Worm (Caenorhabditis elegans) whole organism, L4 larva: Measurements from ENCODE around the gene R09E10.6.

Source experiments
- R02D3.7 ChIP-seq: fragments of 150-350 bp; sonication (generic microtip); optimal IDR thresholded peaks from 3 replicates; lab custom pipeline; 2014; ENCODE audit warnings: missing biosample characterization, missing genetic modification characterization
- ZK546.5 ChIP-seq, 2 experiments: sonication (generic microtip); optimal IDR thresholded peaks; 2 replicates each; lab custom pipeline; 2017; ENCODE audit warnings: missing biosample characterization in 2 of 2, missing genetic modification characterization in 2 of 2
- ceh-28 ChIP-seq: fragments of 150-350 bp; optimal IDR thresholded peaks from 2 replicates; lab custom pipeline; 2014; ENCODE audit warnings: missing biosample characterization, missing genetic modification reagents, missing genetic modification characterization
- ceh-82 ChIP-seq: sonication (generic microtip); optimal IDR thresholded peaks from 2 replicates; lab custom pipeline; 2017; ENCODE audit warnings: missing biosample characterization, missing genetic modification characterization
- egl-27 ChIP-seq: sonication (generic microtip); optimal IDR thresholded peaks from 3 replicates; lab custom pipeline; 2017; ENCODE audit warnings: missing biosample characterization, missing genetic modification reagents, missing genetic modification characterization
- fos-1 ChIP-seq: fragments of 150-350 bp; optimal IDR thresholded peaks from 2 replicates; lab custom pipeline; 2014; ENCODE audit warnings: missing biosample characterization, missing genetic modification characterization
- mdt-29 ChIP-seq: fragments of 200-800 bp; sonication (Bioruptor generic); IDR thresholded peaks from 2 replicates; pipeline ENCODE4 v1.3.6; 2022; ENCODE audit warnings: missing genetic modification reagents, missing genetic modification characterization, missing compliant biosample characterization
- mes-2 ChIP-seq: sonication (generic microtip); optimal IDR thresholded peaks from 2 replicates; lab custom pipeline; 2016; ENCODE audit warnings: missing genotype, mild to moderate bottlenecking, missing genetic modification characterization, missing compliant biosample characterization; ENCODE audit not compliant: poor library complexity, severe bottlenecking
- nhr-48 ChIP-seq: sonication (generic microtip); optimal IDR thresholded peaks from 2 replicates; lab custom pipeline; 2016; ENCODE audit warnings: mild to moderate bottlenecking, missing genetic modification characterization, missing compliant biosample characterization
- php-3 ChIP-seq: fragments of 200-800 bp; sonication (Bioruptor generic); IDR thresholded peaks from 2 replicates; pipeline ENCODE4 v1.3.6; 2022; ENCODE audit warnings: missing genetic modification reagents, missing genetic modification characterization, missing compliant biosample characterization
- snpc-4 ChIP-seq: fragments of 150-350 bp; optimal IDR thresholded peaks from 2 replicates; lab custom pipeline; 2014; ENCODE audit warnings: missing biosample characterization, missing genetic modification characterization

- no peak for TF ChIP-seq nhr-48 (tag; lab: Kevin White, UChicago)
- TF ChIP-seq snpc-4 (tag; lab: Kevin White, UChicago) = no peak
- no peak for TF ChIP-seq ceh-28 (tag; lab: Kevin White, UChicago)
- TF ChIP-seq mes-2 (tag; lab: Kevin White, UChicago) = no peak
- TF ChIP-seq R02D3.7 (tag; lab: Kevin White, UChicago) = no peak
- TF ChIP-seq egl-27 (tag; lab: Kevin White, UChicago) = no peak
- no peak for TF ChIP-seq mdt-29 (GFP tag; lab: Robert Waterston, UW)
- no peak for TF ChIP-seq php-3 (GFP tag; lab: Robert Waterston, UW)
- TF ChIP-seq fos-1 (tag; lab: Kevin White, UChicago) = no peak
- TF ChIP-seq ZK546.5 (tag; optimal IDR thresholded peaks at IDR 0.05; lab: Kevin White, UChicago) = no peak
- TF ChIP-seq ceh-82 (tag; lab: Kevin White, UChicago) = no peak
Observed at ce11 chrIV:10259557-10259956, 34.4 kb downstream of the R09E10.6 start, which contains the start of gene F01G10.9.
